Fruit fly (Drosophila melanogaster): Measurements from ENCODE around the gene JhI-21.

JhI-21 gene

DNA sequence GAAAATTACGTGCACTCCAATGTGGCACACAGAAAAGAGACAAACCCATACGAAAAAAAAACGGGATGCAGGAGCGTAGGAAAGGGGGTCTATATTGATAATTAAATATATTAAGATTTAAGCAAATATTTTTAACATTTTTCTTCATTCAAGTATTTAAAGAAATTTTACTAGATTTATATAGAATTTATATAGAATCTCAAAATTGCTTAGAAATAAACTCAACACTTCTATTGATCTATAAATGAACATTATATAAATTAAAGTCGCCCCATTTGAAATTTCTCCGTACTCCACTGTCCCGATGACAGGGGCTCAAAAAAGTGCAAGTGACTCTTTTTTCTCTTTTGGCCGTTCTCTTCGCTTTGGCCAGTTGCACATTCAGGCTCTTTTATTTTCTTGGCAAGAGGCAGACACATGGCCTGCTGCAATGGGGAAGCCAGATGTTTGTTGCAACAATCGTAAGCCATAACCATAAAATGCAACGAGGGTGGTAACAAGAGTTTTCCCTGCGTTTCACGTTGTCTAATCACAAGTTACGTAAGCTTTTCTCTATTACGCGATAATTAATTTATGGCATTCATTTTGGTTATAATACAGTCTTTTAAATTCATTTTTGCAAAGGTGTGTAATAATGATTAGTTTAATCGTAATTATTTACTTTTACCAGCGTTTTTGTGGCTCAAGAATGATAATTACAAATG, 10.0 kb upstream of the JhI-21 start (continued):
- no peak for TF ChIP-seq dimm (GFP tag; IDR thresholded peaks at IDR 0.05)
- TF ChIP-seq nom (GFP tag; optimal IDR thresholded peaks at IDR 0.05), result peak; percentile 86
- no peak for TF ChIP-seq CG4730 (GFP tag; IDR thresholded peaks at IDR 0.05)
- TF ChIP-seq kah (GFP tag; optimal IDR thresholded peaks at IDR 0.05), result no peak
- TF ChIP-seq Dek (tag; optimal IDR thresholded peaks at IDR 0.05), result no peak
- no peak for TF ChIP-seq Dad (GFP tag; optimal IDR thresholded peaks at IDR 0.05)
- TF ChIP-seq CG31441 (GFP tag; IDR thresholded peaks at IDR 0.05), result peak; percentile 68
- TF ChIP-seq Mad (GFP tag; optimal IDR thresholded peaks at IDR 0.05), result no peak
- TF ChIP-seq CG5245 (GFP tag; optimal IDR thresholded peaks at IDR 0.05), result no peak
- TF ChIP-seq CG13624 (GFP tag; optimal IDR thresholded peaks at IDR 0.05), result no peak
- no peak for TF ChIP-seq oc (tag; optimal IDR thresholded peaks at IDR 0.05)
- no peak for TF ChIP-seq repo (GFP tag; optimal IDR thresholded peaks at IDR 0.05)
- no peak for TF ChIP-seq ac (GFP tag; optimal IDR thresholded peaks at IDR 0.05)
- no peak for TF ChIP-seq schlank (tag; optimal IDR thresholded peaks at IDR 0.05)
- no peak for TF ChIP-seq CG11560 (tag; IDR thresholded peaks at IDR 0.05)
- no peak for TF ChIP-seq CG11695 (GFP tag; IDR thresholded peaks at IDR 0.05)
- no peak for TF ChIP-seq Lim3 (GFP tag; IDR thresholded peaks at IDR 0.05)
- no peak for TF ChIP-seq CG12942 (GFP tag; optimal IDR thresholded peaks at IDR 0.05)
- no peak for TF ChIP-seq slp2 (GFP tag; optimal IDR thresholded peaks at IDR 0.05)
- TF ChIP-seq CG31365 (tag; optimal IDR thresholded peaks at IDR 0.05), result no peak
- TF ChIP-seq nerfin-1 (tag; optimal IDR thresholded peaks at IDR 0.05), result peak; percentile 47
- TF ChIP-seq stwl (tag; optimal IDR thresholded peaks at IDR 0.05), result no peak
- no peak for TF ChIP-seq yki (optimal IDR thresholded peaks at IDR 0.05)
- no peak for TF ChIP-seq Ets97D (GFP tag; optimal IDR thresholded peaks at IDR 0.05)
- peak; percentile 23 for TF ChIP-seq trem (tag; optimal IDR thresholded peaks at IDR 0.05)
- TF ChIP-seq CG17612 (GFP tag; IDR thresholded peaks at IDR 0.05), result no peak
- no peak for TF ChIP-seq Bgb (GFP tag; IDR thresholded peaks at IDR 0.05; ENCODE audit: partially characterized antibody)
- no peak for TF ChIP-seq fd102C (GFP tag; optimal IDR thresholded peaks at IDR 0.05)
- TF ChIP-seq NC2α (GFP tag; optimal IDR thresholded peaks at IDR 0.05), result no peak
- TF ChIP-seq wdn (GFP tag; IDR thresholded peaks at IDR 0.05), result no peak
- no peak for TF ChIP-seq Stat92E (GFP tag; optimal IDR thresholded peaks at IDR 0.05)
- no peak for TF ChIP-seq Hr78 (GFP tag; optimal IDR thresholded peaks at IDR 0.05)
- TF ChIP-seq Dip3 (GFP tag; optimal IDR thresholded peaks at IDR 0.05), result no peak
- TF ChIP-seq lov (optimal IDR thresholded peaks at IDR 0.05), result no peak
- TF ChIP-seq lov (GFP tag; IDR thresholded peaks at IDR 0.05), result no peak
- 0 out of 2 replicates have a peak, but pooled peaks have one; percentile 5 for TF ChIP-seq Ptx1 (GFP tag; IDR thresholded peaks at IDR 0.05)
- TF ChIP-seq ken (GFP tag; IDR thresholded peaks at IDR 0.05), result 0 out of 3 replicates have a peak, but pooled peaks have one; percentile 8
- TF ChIP-seq CG7357 (GFP tag; IDR thresholded peaks at IDR 0.05), result no peak
- TF ChIP-seq CG4360 (GFP tag; IDR thresholded peaks at IDR 0.05), result no peak
- no peak for TF ChIP-seq CG10654 (GFP tag; optimal IDR thresholded peaks at IDR 0.05)
- peak; percentile 75 for TF ChIP-seq gem (tag; optimal IDR thresholded peaks at IDR 0.05)
- no peak for TF ChIP-seq CG3847 (GFP tag; IDR thresholded peaks at IDR 0.05)
- TF ChIP-seq CG8290 (GFP tag; optimal IDR thresholded peaks at IDR 0.05), result no peak
- TF ChIP-seq CG8290 (tag; optimal IDR thresholded peaks at IDR 0.05), result no peak
- no peak for TF ChIP-seq CG3726 (GFP tag; IDR thresholded peaks at IDR 0.05)
- TF ChIP-seq Usf (GFP tag; optimal IDR thresholded peaks at IDR 0.05), result no peak
- no peak for TF ChIP-seq pb (GFP tag; optimal IDR thresholded peaks at IDR 0.05)
- TF ChIP-seq abd-A (tag; optimal IDR thresholded peaks at IDR 0.05), result no peak
- no peak for TF ChIP-seq Nf-YA (GFP tag; IDR thresholded peaks at IDR 0.05)
- peak; percentile 94 for TF ChIP-seq Drgx (GFP tag; IDR thresholded peaks at IDR 0.05)
- TF ChIP-seq ab (GFP tag; optimal IDR thresholded peaks at IDR 0.05), result no peak
- no peak for TF ChIP-seq MESR4 (GFP tag; optimal IDR thresholded peaks at IDR 0.05)
